Fruit fly (Drosophila melanogaster): Measurements from ENCODE around the gene BBS5.

The BBS5 gene

DNA sequence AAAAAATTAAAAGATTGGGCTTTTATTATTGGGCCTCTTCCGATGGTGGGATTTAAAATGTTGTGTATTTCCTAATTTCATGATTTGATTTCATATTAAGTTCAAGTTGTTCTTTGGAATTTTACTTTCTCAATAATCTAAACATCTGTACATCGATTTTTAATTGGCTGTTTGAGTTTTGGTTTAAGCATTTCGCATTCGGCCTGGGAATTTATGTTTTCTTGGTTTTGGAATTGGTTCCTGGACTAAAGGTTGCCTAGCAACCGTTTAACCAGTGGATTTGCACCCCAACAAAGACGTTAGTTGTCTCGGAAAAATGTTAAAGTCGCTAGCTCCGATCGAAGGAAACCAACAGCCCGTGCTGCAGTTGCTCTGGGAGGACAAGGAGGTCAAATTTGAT, at the start of gene BBS5:
Gene BBS5 (plus strand): TSS at position 301 of the 400 bp plus-strand sequence.
- TF ChIP-seq Fer1 (GFP tag; optimal IDR thresholded peaks at IDR 0.05) (no peak), sim (GFP tag; IDR thresholded peaks at IDR 0.05) (no peak), Sry-δ (GFP tag; optimal IDR thresholded peaks at IDR 0.05) (no peak), CG2202 (tag; optimal IDR thresholded peaks at IDR 0.05) (no peak), Optix (GFP tag; IDR thresholded peaks at IDR 0.05) (no peak), trh (GFP tag; optimal IDR thresholded peaks at IDR 0.05) (no peak), lov (optimal IDR thresholded peaks at IDR 0.05) (no peak), lov (GFP tag; IDR thresholded peaks at IDR 0.05) (no peak)

DNA sequence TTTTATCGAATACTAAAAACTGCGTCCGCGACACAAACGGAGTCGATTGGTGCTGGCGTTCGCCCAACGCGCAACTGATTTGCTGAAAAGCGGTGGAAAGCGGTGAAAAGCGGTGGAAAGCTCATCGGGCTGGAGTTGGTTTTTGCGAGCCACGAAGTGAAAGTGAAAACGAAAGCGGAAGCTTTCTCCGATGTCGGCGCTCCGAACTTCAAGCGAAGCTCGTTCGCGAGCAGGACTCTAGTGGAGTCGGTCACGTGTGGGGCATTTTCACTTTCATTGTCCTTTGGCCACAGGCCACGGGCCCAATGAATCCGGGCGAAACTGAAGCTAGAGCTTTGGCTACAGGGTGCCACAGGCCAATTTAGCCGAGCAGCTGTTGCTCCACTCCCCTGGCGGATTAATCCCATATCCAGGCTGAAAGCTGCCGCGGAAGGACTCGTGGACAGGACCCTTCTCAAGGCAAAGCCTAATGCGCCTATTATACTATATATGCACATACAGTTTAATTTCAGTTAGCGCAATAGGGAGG, 47.3 kb upstream of the BBS5 start:
- TF ChIP-seq sd (tag; optimal IDR thresholded peaks at IDR 0.05) (no peak), Deaf1 (tag; optimal IDR thresholded peaks at IDR 0.05) (peak; percentile 95), CG14860 (GFP tag; IDR thresholded peaks at IDR 0.05; ENCODE audit: partially characterized antibody) (no peak), CG18599 (GFP tag; optimal IDR thresholded peaks at IDR 0.05) (peak; percentile 0), eve (GFP tag; optimal IDR thresholded peaks at IDR 0.05) (no peak), CG10321 (GFP tag; IDR thresholded peaks at IDR 0.05) (no peak), Adf1 (GFP tag; IDR thresholded peaks at IDR 0.05) (peak; percentile 17; the same call in 1 of the 2 replicates), CG4854 (GFP tag; optimal IDR thresholded peaks at IDR 0.05) (no peak), CG1233 (GFP tag; optimal IDR thresholded peaks at IDR 0.05) (no peak), zf30C (GFP tag; optimal IDR thresholded peaks at IDR 0.05) (no peak), vnd (GFP tag; IDR thresholded peaks at IDR 0.05; ENCODE audit: partially characterized antibody) (no peak), gfzf (GFP tag; optimal IDR thresholded peaks at IDR 0.05) (no peak), Fer1 (GFP tag; optimal IDR thresholded peaks at IDR 0.05) (peak; percentile 49), slbo (GFP tag; IDR thresholded peaks at IDR 0.05) (peak; percentile 27; the same call in 1 of the 2 replicates), exex (tag; optimal IDR thresholded peaks at IDR 0.05) (no peak), CG14014 (GFP tag; IDR thresholded peaks at IDR 0.05) (0 out of 2 replicates have a peak, but pooled peaks have one; percentile 7), CG13894 (tag; optimal IDR thresholded peaks at IDR 0.05) (peak; percentile 5), CG9932 (GFP tag; IDR thresholded peaks at IDR 0.05) (0 out of 2 replicates have a peak, but pooled peaks have one; percentile 14), CG12236 (GFP tag; optimal IDR thresholded peaks at IDR 0.05) (no peak), Sin3A (optimal IDR thresholded peaks at IDR 0.05) (no peak), abd-A (tag; optimal IDR thresholded peaks at IDR 0.05) (peak; percentile 42), crp (GFP tag; optimal IDR thresholded peaks at IDR 0.05) (peak in 1 of 2 experiments; percentile 28), Hmr (GFP tag; optimal IDR thresholded peaks at IDR 0.05) (peak; percentile 14), CrebB (tag; optimal IDR thresholded peaks at IDR 0.05) (no peak), CG10959 (GFP tag; IDR thresholded peaks at IDR 0.05) (0 out of 2 replicates have a peak, but pooled peaks have one; percentile 12), scrt (GFP tag; optimal IDR thresholded peaks at IDR 0.05) (peak; percentile 88), Drgx (GFP tag; IDR thresholded peaks at IDR 0.05) (peak; percentile 17; the same call in 1 of the 2 replicates), CG15514 (GFP tag; optimal IDR thresholded peaks at IDR 0.05) (peak; percentile 30), CG11456 (GFP tag; IDR thresholded peaks at IDR 0.05) (0 out of 3 replicates have a peak, but pooled peaks have one; percentile 46), wdn (GFP tag; IDR thresholded peaks at IDR 0.05) (no peak), Side (GFP tag; optimal IDR thresholded peaks at IDR 0.05) (no peak), Bdp1 (GFP tag; optimal IDR thresholded peaks at IDR 0.05) (no peak), dan (GFP tag; IDR thresholded peaks at IDR 0.05) (no peak), cwo (GFP tag; optimal IDR thresholded peaks at IDR 0.05) (peak; percentile 70), mld (GFP tag; IDR thresholded peaks at IDR 0.05; ENCODE audit: partially characterized antibody) (no peak), MESR4 (GFP tag; optimal IDR thresholded peaks at IDR 0.05) (no peak), CG6254 (GFP tag; optimal IDR thresholded peaks at IDR 0.05) (peak; percentile 94), Myb (GFP tag; optimal IDR thresholded peaks at IDR 0.05) (no peak), CG42726 (GFP tag; IDR thresholded peaks at IDR 0.05; ENCODE audit: partially characterized antibody) (0 out of 2 replicates have a peak, but pooled peaks have one; percentile 27), Med (GFP tag) (peak; percentile 58), pzg (GFP tag; optimal IDR thresholded peaks at IDR 0.05) (peak; percentile 15)
